Worm (Caenorhabditis elegans) whole organism, late embryonic: ENCODE results near the gene haf-7.

ENCODE experiments used
- F13H6.1 ChIP-seq: sonication (generic microtip); optimal IDR thresholded peaks from 2 replicates; lab custom pipeline; 2016; ENCODE audit warnings: missing genetic modification characterization, missing compliant biosample characterization
- che-1 ChIP-seq: sonication (generic microtip); optimal IDR thresholded peaks from 2 replicates; lab custom pipeline; 2016; ENCODE audit warnings: mild to moderate bottlenecking, missing genetic modification characterization, missing compliant biosample characterization
- nhr-11 ChIP-seq: fragments of 150-350 bp; optimal IDR thresholded peaks from 2 replicates; lab custom pipeline; 2014; ENCODE audit warnings: missing biosample characterization, missing genetic modification characterization
- pag-3 ChIP-seq: sonication (generic microtip); optimal IDR thresholded peaks from 2 replicates; lab custom pipeline; 2016; ENCODE audit warnings: missing compliant biosample characterization, missing genetic modification characterization, borderline replicate concordance
- pat-9 ChIP-seq: fragments of 200-800 bp; sonication (Bioruptor generic); optimal IDR thresholded peaks from 2 replicates; lab custom pipeline; 2018; ENCODE audit warnings: mild to moderate bottlenecking, missing genetic modification characterization, moderate library complexity, missing compliant biosample characterization
- ztf-16 ChIP-seq: sonication (generic microtip); optimal IDR thresholded peaks from 2 replicates; lab custom pipeline; 2017; ENCODE audit warnings: missing genetic modification characterization, missing compliant biosample characterization

DNA sequence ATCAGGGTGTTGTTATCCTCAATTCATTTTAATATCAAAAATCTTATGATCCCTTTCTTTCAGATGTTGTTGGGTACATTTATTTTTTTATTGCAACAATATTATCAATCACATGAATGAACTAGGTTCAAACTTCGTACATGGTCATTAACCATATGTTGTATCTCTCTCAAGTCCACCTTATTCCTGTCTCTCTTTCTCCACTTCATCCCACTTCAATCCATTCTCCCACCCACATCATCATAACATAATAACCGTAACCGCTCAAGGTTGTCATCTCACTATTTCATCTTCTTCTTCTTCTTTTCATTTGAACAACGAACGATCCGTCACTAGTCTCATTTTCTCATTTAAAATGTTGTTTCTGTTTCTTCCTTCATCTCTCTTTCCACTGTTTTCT lies 47.6 kb upstream of the haf-7 start:
- TF ChIP-seq ztf-16 (no peak), F13H6.1 (tag; lab: Kevin White, UChicago) (no peak), pat-9 (no peak), che-1 (tag; lab: Kevin White, UChicago) (no peak), pag-3 (tag; lab: Kevin White, UChicago) (no peak), nhr-11 (tag; lab: Kevin White, UChicago) (no peak)
